Fruit fly (Drosophila melanogaster): ENCODE measurements around the gene acs.

Gene acs

DNA sequence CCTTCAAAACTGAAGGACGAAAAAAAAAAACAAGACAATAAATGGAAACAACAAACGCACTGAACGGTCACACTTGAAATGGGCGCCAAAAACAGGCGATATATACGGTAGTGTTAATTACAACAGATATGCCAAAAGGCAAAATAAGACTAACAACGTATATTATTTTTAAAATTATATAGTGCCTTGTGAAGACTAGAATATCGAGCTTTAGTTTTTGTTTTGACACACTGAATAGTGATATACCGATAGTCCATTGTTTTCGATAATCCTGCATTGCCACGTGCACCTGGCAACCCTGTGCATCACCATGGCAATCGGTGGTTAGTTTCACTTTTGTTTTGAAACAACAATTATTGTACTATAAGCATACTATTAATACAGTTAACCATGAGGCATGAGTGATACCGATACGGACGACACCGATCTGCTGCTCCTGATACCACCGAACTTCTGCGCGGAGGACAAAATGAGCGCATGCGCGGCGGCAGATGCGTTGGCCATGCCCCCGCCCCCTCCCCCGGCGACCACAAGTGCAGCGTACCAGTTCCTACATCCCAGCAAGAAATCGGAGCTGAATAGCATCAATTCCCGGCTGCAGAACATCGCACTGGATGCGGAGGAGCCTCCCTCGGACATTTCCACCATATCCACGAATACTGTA lies 23.8 kb upstream of the acs start, which contains the start of the genes mu2 and Cnb (continued):
- TF ChIP-seq bbx (GFP tag; IDR thresholded peaks at IDR 0.05; ENCODE audit: partially characterized antibody) (peak; percentile 62), Fer1 (GFP tag; optimal IDR thresholded peaks at IDR 0.05) (no peak), jigr1 (GFP tag; IDR thresholded peaks at IDR 0.05) (no peak), sisA (GFP tag; IDR thresholded peaks at IDR 0.05) (no peak), Scr (GFP tag; IDR thresholded peaks at IDR 0.05; ENCODE audit: partially characterized antibody) (peak; percentile 84), NFAT (GFP tag; IDR thresholded peaks at IDR 0.05) (0 out of 2 replicates have a peak, but pooled peaks have one; percentile 44), pita (GFP tag; optimal IDR thresholded peaks at IDR 0.05) (no peak), bcd (GFP tag; optimal IDR thresholded peaks at IDR 0.05) (no peak), Pdp1 (GFP tag; optimal IDR thresholded peaks at IDR 0.05) (no peak), CG30403 (GFP tag; optimal IDR thresholded peaks at IDR 0.05) (no peak), Mrtf (GFP tag; IDR thresholded peaks at IDR 0.05) (no peak), pfk (GFP tag; optimal IDR thresholded peaks at IDR 0.05) (no peak), Usf (GFP tag; optimal IDR thresholded peaks at IDR 0.05) (no peak), ash1 (GFP tag; optimal IDR thresholded peaks at IDR 0.05) (no peak), row (GFP tag; IDR thresholded peaks at IDR 0.05) (peak; percentile 89), cwo (GFP tag; optimal IDR thresholded peaks at IDR 0.05) (no peak), shn (GFP tag; optimal IDR thresholded peaks at IDR 0.05) (peak; percentile 15), amos (GFP tag; IDR thresholded peaks at IDR 0.05; ENCODE audit: partially characterized antibody) (peak; percentile 76), CG12236 (GFP tag; optimal IDR thresholded peaks at IDR 0.05) (no peak), abd-A (tag; optimal IDR thresholded peaks at IDR 0.05) (no peak), Abd-B (GFP tag; optimal IDR thresholded peaks at IDR 0.05) (peak; percentile 31), Sin3A (optimal IDR thresholded peaks at IDR 0.05) (peak; percentile 90), fru (optimal IDR thresholded peaks at IDR 0.05) (no peak), Optix (GFP tag; IDR thresholded peaks at IDR 0.05) (no peak), stwl (tag; optimal IDR thresholded peaks at IDR 0.05) (peak; percentile 90), Deaf1 (tag; optimal IDR thresholded peaks at IDR 0.05) (no peak), slbo (GFP tag; IDR thresholded peaks at IDR 0.05) (peak; percentile 64), trem (tag; optimal IDR thresholded peaks at IDR 0.05) (peak; percentile 79), CG9727 (GFP tag; optimal IDR thresholded peaks at IDR 0.05) (peak; percentile 30), CG17829 (tag; optimal IDR thresholded peaks at IDR 0.05) (no peak), CG10959 (GFP tag; IDR thresholded peaks at IDR 0.05) (no peak), Asciz (GFP tag; optimal IDR thresholded peaks at IDR 0.05) (no peak), fd102C (GFP tag; optimal IDR thresholded peaks at IDR 0.05) (no peak), tin (GFP tag; optimal IDR thresholded peaks at IDR 0.05) (peak; percentile 24), CG10274 (GFP tag; optimal IDR thresholded peaks at IDR 0.05) (no peak), Lhr (GFP tag; optimal IDR thresholded peaks at IDR 0.05) (no peak), MBD-R2 (GFP tag; IDR thresholded peaks at IDR 0.05) (peak; percentile 92), CG13894 (tag; optimal IDR thresholded peaks at IDR 0.05) (no peak), Sry-δ (GFP tag; optimal IDR thresholded peaks at IDR 0.05) (peak; percentile 73), wdn (GFP tag; IDR thresholded peaks at IDR 0.05) (no peak), wek (GFP tag; optimal IDR thresholded peaks at IDR 0.05) (no peak), pum (GFP tag; optimal IDR thresholded peaks at IDR 0.05) (peak; percentile 16), Adf1 (GFP tag; IDR thresholded peaks at IDR 0.05) (no peak), nerfin-1 (tag; optimal IDR thresholded peaks at IDR 0.05) (no peak), CG8359 (GFP tag; optimal IDR thresholded peaks at IDR 0.05; ENCODE audit: borderline replicate concordance) (no peak), z (GFP tag; IDR thresholded peaks at IDR 0.05) (no peak), Nf-YA (GFP tag; IDR thresholded peaks at IDR 0.05) (no peak), ranshi (GFP tag; IDR thresholded peaks at IDR 0.05) (no peak), sc (optimal IDR thresholded peaks at IDR 0.05) (no peak), sc (GFP tag; optimal IDR thresholded peaks at IDR 0.05) (no peak), Chrac-16 (GFP tag; optimal IDR thresholded peaks at IDR 0.05) (no peak)

All from whole organism, embryonic.